Worm (Caenorhabditis elegans) whole organism, L2 larva: ENCODE measurements around the gene ubc-21.

Experiments used
- ZK546.5 ChIP-seq: sonication (generic microtip); optimal IDR thresholded peaks from 2 replicates; lab custom pipeline; 2017; ENCODE audit warnings: missing biosample characterization, missing genetic modification characterization
- elt-3 ChIP-seq: sonication (generic microtip); optimal IDR thresholded peaks from 2 replicates; lab custom pipeline; 2017; ENCODE audit warnings: missing biosample characterization, missing genetic modification characterization
- lin-13 ChIP-seq: fragments of 150-350 bp; optimal IDR thresholded peaks from 2 replicates; lab custom pipeline; 2014; ENCODE audit warnings: missing biosample characterization, missing genetic modification reagents, missing genetic modification characterization
- lsy-2 ChIP-seq, 2 experiments: fragments of 150-350 bp in 1 of 2; sonication (generic microtip) in 1 of 2; optimal IDR thresholded peaks; 2 replicates each; lab custom pipeline; 2014 to 2017; ENCODE audit warnings: missing biosample characterization in 2 of 2, missing genetic modification characterization in 2 of 2
- nhr-10 ChIP-seq: sonication (generic microtip); optimal IDR thresholded peaks from 2 replicates; lab custom pipeline; 2017; ENCODE audit warnings: missing biosample characterization, missing genetic modification characterization
- nhr-12 ChIP-seq: fragments of 150-350 bp; optimal IDR thresholded peaks from 2 replicates; lab custom pipeline; 2014; ENCODE audit warnings: missing biosample characterization, missing genetic modification characterization
- skn-1 ChIP-seq: sonication (generic microtip); optimal IDR thresholded peaks from 2 replicates; lab custom pipeline; 2017; ENCODE audit warnings: missing biosample characterization, missing genetic modification characterization
- sma-3 ChIP-seq: sonication (generic microtip); optimal IDR thresholded peaks from 2 replicates; lab custom pipeline; 2016; ENCODE audit warnings: missing genetic modification reagents, missing genetic modification characterization, missing compliant biosample characterization
- snpc-4 ChIP-seq: fragments of 150-350 bp; optimal IDR thresholded peaks from 2 replicates; lab custom pipeline; 2014; ENCODE audit warnings: missing biosample characterization, missing genetic modification characterization
- unc-39 ChIP-seq: fragments of 150-350 bp; optimal IDR thresholded peaks from 2 replicates; lab custom pipeline; 2014; ENCODE audit warnings: missing biosample characterization, missing genetic modification characterization
- ztf-4 ChIP-seq: fragments of 150-350 bp; optimal IDR thresholded peaks from 2 replicates; lab custom pipeline; 2014; ENCODE audit warnings: missing biosample characterization, missing genetic modification characterization

DNA sequence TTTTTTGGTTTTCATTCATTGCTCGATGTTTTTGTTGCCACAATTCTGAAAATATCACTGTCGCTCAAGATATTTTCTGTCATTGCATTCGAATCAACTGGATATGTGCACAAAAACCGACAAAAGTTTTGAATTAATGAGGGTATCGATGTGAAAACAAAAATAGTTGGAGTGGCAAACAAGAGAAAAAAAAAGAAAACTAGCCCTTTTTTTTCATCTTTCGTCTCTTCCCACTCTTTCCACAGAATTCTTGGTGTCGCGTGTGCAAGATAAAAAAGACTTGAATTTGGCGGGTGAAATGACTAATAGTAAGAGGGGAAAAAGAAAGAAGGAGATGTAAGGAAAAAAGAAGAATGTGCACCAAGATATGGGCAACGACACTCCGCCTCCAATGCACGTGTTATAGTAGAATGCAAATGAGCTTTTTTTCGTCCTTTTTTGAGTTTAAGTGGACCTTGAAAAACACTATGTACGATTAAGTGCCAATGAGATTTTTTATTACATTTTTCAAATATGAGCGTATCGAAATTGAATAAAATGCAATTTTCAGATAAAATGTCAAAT, at the start of gene ubc-21, which contains the start of gene ubc-22:
- TF ChIP-seq lin-13, result no peak
- no peak for TF ChIP-seq ZK546.5 (tag; lab: Kevin White, UChicago)
- no peak for TF ChIP-seq unc-39 (tag; lab: Kevin White, UChicago)
- TF ChIP-seq nhr-12, result no peak
- TF ChIP-seq lsy-2 (tag; optimal IDR thresholded peaks at IDR 0.05; lab: Kevin White, UChicago), result no peak
- TF ChIP-seq nhr-10 (tag; lab: Kevin White, UChicago), result no peak
- TF ChIP-seq elt-3, result no peak
- TF ChIP-seq ztf-4 (tag; lab: Kevin White, UChicago), result no peak
- no peak for TF ChIP-seq skn-1 (tag; lab: Kevin White, UChicago)
- TF ChIP-seq sma-3 (GFP tag; lab: Kevin White, UChicago), result no peak
- no peak for TF ChIP-seq snpc-4 (tag; lab: Kevin White, UChicago)
